Fruit fly (Drosophila melanogaster): ENCODE results near the gene CG7091.
A peak's percentile ranks its signal among the peaks of the same experiment; 100 is the strongest.

CG7091 gene

dm6 chr3R:12982982-12983633 lies 5.3 kb downstream of the CG7091 start (continued):
- TF ChIP-seq gem (tag; optimal IDR thresholded peaks at IDR 0.05), result peak; percentile 30
- TF ChIP-seq CG12942 (GFP tag; optimal IDR thresholded peaks at IDR 0.05), result no peak
- no peak for TF ChIP-seq CG18262 (tag; optimal IDR thresholded peaks at IDR 0.05)
- no peak for TF ChIP-seq dmrt11E (tag; optimal IDR thresholded peaks at IDR 0.05)
- no peak for TF ChIP-seq CG12155 (GFP tag; optimal IDR thresholded peaks at IDR 0.05)
- TF ChIP-seq CG34422 (GFP tag; IDR thresholded peaks at IDR 0.05), result peak; percentile 27; the same call in 1 of the 3 replicates
- no peak for TF ChIP-seq run (tag; optimal IDR thresholded peaks at IDR 0.05)
- TF ChIP-seq bcd (GFP tag; optimal IDR thresholded peaks at IDR 0.05), result no peak
- TF ChIP-seq CG10431 (GFP tag; optimal IDR thresholded peaks at IDR 0.05), result no peak
- TF ChIP-seq CG10543 (GFP tag; optimal IDR thresholded peaks at IDR 0.05), result peak; percentile 29
- TF ChIP-seq cg (GFP tag; optimal IDR thresholded peaks at IDR 0.05), result peak; percentile 64
- no peak for TF ChIP-seq ERR (GFP tag; optimal IDR thresholded peaks at IDR 0.05)
- TF ChIP-seq otp (GFP tag; IDR thresholded peaks at IDR 0.05), result 0 out of 3 replicates have a peak, but pooled peaks have one; percentile 16
- TF ChIP-seq CG12391 (tag; optimal IDR thresholded peaks at IDR 0.05), result peak; percentile 13
- TF ChIP-seq Dfd (GFP tag; optimal IDR thresholded peaks at IDR 0.05), result no peak
- TF ChIP-seq lilli (GFP tag; optimal IDR thresholded peaks at IDR 0.05), result peak; percentile 10
- TF ChIP-seq CG16813 (GFP tag; IDR thresholded peaks at IDR 0.05; ENCODE audit: partially characterized antibody), result no peak
- TF ChIP-seq kni (GFP tag; optimal IDR thresholded peaks at IDR 0.05), result peak; percentile 4
- no peak for TF ChIP-seq jigr1 (GFP tag; IDR thresholded peaks at IDR 0.05)
- no peak for TF ChIP-seq CG14965 (GFP tag; optimal IDR thresholded peaks at IDR 0.05; ENCODE audit: borderline replicate concordance)
- peak; percentile 55; the same call in 2 of the 3 replicates for TF ChIP-seq row (GFP tag; IDR thresholded peaks at IDR 0.05)
- TF ChIP-seq ac (GFP tag; optimal IDR thresholded peaks at IDR 0.05), result no peak
- peak; percentile 37 for TF ChIP-seq CG2120 (GFP tag; optimal IDR thresholded peaks at IDR 0.05)
- TF ChIP-seq nerfin-2 (GFP tag; IDR thresholded peaks at IDR 0.05; ENCODE audit: partially characterized antibody), result no peak
- peak in 1 of 2 experiments; percentile 85 for TF ChIP-seq Pdp1 (GFP tag; optimal IDR thresholded peaks at IDR 0.05)
- peak; percentile 51; the same call in 1 of the 2 replicates for TF ChIP-seq CG9932 (GFP tag; IDR thresholded peaks at IDR 0.05)
- TF ChIP-seq slbo (GFP tag; IDR thresholded peaks at IDR 0.05), result peak; percentile 60
- peak; percentile 22 for TF ChIP-seq CG3281 (GFP tag; optimal IDR thresholded peaks at IDR 0.05)

- no peak for TF ChIP-seq Hr39 (optimal IDR thresholded peaks at IDR 0.05)
- TF ChIP-seq Side (GFP tag; optimal IDR thresholded peaks at IDR 0.05), result no peak
- no peak for TF ChIP-seq CG1647 (GFP tag; optimal IDR thresholded peaks at IDR 0.05)
- no peak for TF ChIP-seq ind (GFP tag; optimal IDR thresholded peaks at IDR 0.05)
- TF ChIP-seq Dad (GFP tag; optimal IDR thresholded peaks at IDR 0.05), result no peak
- no peak for TF ChIP-seq Ets65A (GFP tag)
- peak; percentile 73 for TF ChIP-seq Scr (GFP tag; IDR thresholded peaks at IDR 0.05; ENCODE audit: partially characterized antibody)
- TF ChIP-seq CG17385 (GFP tag; optimal IDR thresholded peaks at IDR 0.05), result no peak
- TF ChIP-seq Lpt (GFP tag; optimal IDR thresholded peaks at IDR 0.05), result no peak
- TF ChIP-seq tin (GFP tag; optimal IDR thresholded peaks at IDR 0.05), result peak; percentile 17
- peak; percentile 54; the same call in 1 of the 3 replicates for TF ChIP-seq zen2 (GFP tag; IDR thresholded peaks at IDR 0.05; ENCODE audit: partially characterized antibody)
- no peak for TF ChIP-seq h (optimal IDR thresholded peaks at IDR 0.05)
- TF ChIP-seq CG18011 (GFP tag; optimal IDR thresholded peaks at IDR 0.05), result no peak
- TF ChIP-seq CG8388 (GFP tag; optimal IDR thresholded peaks at IDR 0.05), result peak; percentile 53
- peak; percentile 64 for TF ChIP-seq Doc3 (GFP tag; IDR thresholded peaks at IDR 0.05; ENCODE audit: partially characterized antibody)
- no peak for TF ChIP-seq gem (tag; optimal IDR thresholded peaks at IDR 0.05)
- TF ChIP-seq CkIIα-i1 (GFP tag; IDR thresholded peaks at IDR 0.05), result no peak
- TF ChIP-seq CG3407 (GFP tag; optimal IDR thresholded peaks at IDR 0.05), result no peak
- peak; percentile 28 for TF ChIP-seq CG9817 (tag; optimal IDR thresholded peaks at IDR 0.05)
- no peak for TF ChIP-seq CG10209 (GFP tag; optimal IDR thresholded peaks at IDR 0.05)
- TF ChIP-seq Hsf (GFP tag; optimal IDR thresholded peaks at IDR 0.05), result no peak
- TF ChIP-seq ash1 (GFP tag; optimal IDR thresholded peaks at IDR 0.05), result no peak
- TF ChIP-seq CG8089 (GFP tag; optimal IDR thresholded peaks at IDR 0.05), result no peak
Measured at dm6 chr3R:12985828-12986530, 8.2 kb downstream of the CG7091 start, which contains the start of gene CG31342. CG31342 (plus strand) TSS chr3R:12986041.
